Fruit fly (Drosophila melanogaster) whole organism, embryonic: ENCODE data around the gene CG43367.

ENCODE experiments used
- ATbp ChIP-seq: fragments of 200-800 bp; sonication (Bioruptor generic); optimal IDR thresholded peaks from 2 replicates; lab custom pipeline; 2017; ENCODE audit warnings: missing biosample characterization, mild to moderate bottlenecking, missing genetic modification characterization, missing genetic modification reagents
- CG10565 ChIP-seq: fragments of 200-800 bp; sonication (Bioruptor generic); optimal IDR thresholded peaks from 3 replicates; lab custom pipeline; 2016; ENCODE audit warnings: missing biosample characterization, mild to moderate bottlenecking, missing genetic modification characterization
- CG12391 ChIP-seq: fragments of 200-800 bp; sonication (Bioruptor generic); optimal IDR thresholded peaks from 3 replicates; lab custom pipeline; 2018; ENCODE audit warnings: missing biosample characterization, mild to moderate bottlenecking, missing genetic modification characterization, moderate library complexity
- CG12659 ChIP-seq: fragments of 200-800 bp; sonication (Bioruptor generic); optimal IDR thresholded peaks from 3 replicates; lab custom pipeline; 2017; ENCODE audit warnings: mild to moderate bottlenecking, missing biosample characterization, missing genetic modification reagents, missing genetic modification characterization
- CG13123 ChIP-seq: fragments of 200-800 bp; sonication (Bioruptor generic); optimal IDR thresholded peaks from 2 replicates; lab custom pipeline; 2016; ENCODE audit warnings: missing biosample characterization, missing genetic modification characterization
- CG13424 ChIP-seq: fragments of 200-800 bp; sonication (Bioruptor generic); optimal IDR thresholded peaks from 2 replicates; lab custom pipeline; 2019; ENCODE audit warnings: missing biosample characterization, mild to moderate bottlenecking, missing genetic modification characterization, moderate library complexity
- CG14667 ChIP-seq: fragments of 200-800 bp; sonication (Bioruptor generic); IDR thresholded peaks from 2 replicates; pipeline ENCODE4 v1.3.6; 2022; ENCODE audit warnings: missing biosample characterization, missing genetic modification characterization
- CG1529 ChIP-seq: fragments of 200-800 bp; sonication (Bioruptor generic); optimal IDR thresholded peaks from 3 replicates; lab custom pipeline; 2018; ENCODE audit warnings: missing biosample characterization, missing genetic modification characterization
- CG1603 ChIP-seq: fragments of 200-800 bp; sonication (Bioruptor generic); optimal IDR thresholded peaks from 2 replicates; lab custom pipeline; 2019; ENCODE audit warnings: missing biosample characterization, mild to moderate bottlenecking, missing genetic modification characterization, moderate library complexity
- CG17385 ChIP-seq: fragments of 200-800 bp; sonication (Bioruptor generic); optimal IDR thresholded peaks from 3 replicates; lab custom pipeline; 2018; ENCODE audit warnings: missing biosample characterization, mild to moderate bottlenecking, missing genetic modification characterization
- CG1832 ChIP-seq: fragments of 200-800 bp; sonication (Bioruptor generic); optimal IDR thresholded peaks from 2 replicates; lab custom pipeline; 2017; ENCODE audit warnings: missing biosample characterization, mild to moderate bottlenecking, missing genetic modification characterization, inconsistent platforms
- CG32532 ChIP-seq: fragments of 200-800 bp; sonication (Bioruptor generic); IDR thresholded peaks from 2 replicates; pipeline ENCODE4 v1.3.6; 2022; ENCODE audit warnings: missing biosample characterization, missing genetic modification characterization
- CG3838 ChIP-seq: fragments of 200-800 bp; sonication (Bioruptor generic); optimal IDR thresholded peaks from 3 replicates; lab custom pipeline; 2016; ENCODE audit warnings: missing biosample characterization, missing genetic modification characterization
- CG3995 ChIP-seq: fragments of 200-800 bp; sonication (Bioruptor generic); optimal IDR thresholded peaks from 3 replicates; lab custom pipeline; 2016; ENCODE audit warnings: missing biosample characterization, missing genetic modification characterization
- CG6175 ChIP-seq: fragments of 200-800 bp; sonication (Bioruptor generic); IDR thresholded peaks from 3 replicates; pipeline ENCODE4 v1.3.6; 2022; ENCODE audit warnings: missing biosample characterization, missing genetic modification characterization
- CG6254 ChIP-seq: fragments of 200-800 bp; sonication (Bioruptor generic); optimal IDR thresholded peaks from 3 replicates; lab custom pipeline; 2017; ENCODE audit warnings: mild to moderate bottlenecking, missing biosample characterization, missing genetic modification reagents, missing genetic modification characterization
- CG6791 ChIP-seq: fragments of 200-800 bp; sonication (Bioruptor generic); IDR thresholded peaks from 3 replicates; pipeline ENCODE4 v1.3.6; 2022; ENCODE audit warnings: missing biosample characterization, missing genetic modification characterization; ENCODE audit not compliant: partially characterized antibody
- CG8765 ChIP-seq: fragments of 200-800 bp; sonication (Bioruptor generic); IDR thresholded peaks from 2 replicates; pipeline ENCODE4 v1.3.6; 2022; ENCODE audit warnings: missing biosample characterization, missing genetic modification characterization
- CrebB ChIP-seq: fragments of 200-800 bp; sonication (Bioruptor generic); optimal IDR thresholded peaks from 3 replicates; lab custom pipeline; 2018; ENCODE audit warnings: missing biosample characterization, mild to moderate bottlenecking, missing genetic modification characterization
- Dbx ChIP-seq: fragments of 200-800 bp; sonication (Bioruptor generic); IDR thresholded peaks from 3 replicates; pipeline ENCODE4 v1.3.6; 2022; ENCODE audit warnings: missing biosample characterization, missing genetic modification characterization
- Dek ChIP-seq: fragments of 200-800 bp; sonication (Bioruptor generic); optimal IDR thresholded peaks from 3 replicates; lab custom pipeline; 2019; ENCODE audit warnings: missing biosample characterization, mild to moderate bottlenecking, missing genetic modification characterization, moderate library complexity
- ERR ChIP-seq: fragments of 200-800 bp; sonication (Bioruptor generic); optimal IDR thresholded peaks from 2 replicates; lab custom pipeline; 2016; ENCODE audit warnings: missing biosample characterization, missing genetic modification characterization
- HmgZ ChIP-seq: fragments of 200-800 bp; sonication (Bioruptor generic); optimal IDR thresholded peaks from 2 replicates; lab custom pipeline; 2018; ENCODE audit warnings: missing biosample characterization, mild to moderate bottlenecking, missing genetic modification characterization
- Meics ChIP-seq: fragments of 200-800 bp; sonication (Bioruptor generic); optimal IDR thresholded peaks from 2 replicates; lab custom pipeline; 2017; ENCODE audit warnings: missing biosample characterization, mild to moderate bottlenecking, missing genetic modification characterization
- NC2α ChIP-seq: fragments of 200-800 bp; sonication (Bioruptor generic); optimal IDR thresholded peaks from 2 replicates; lab custom pipeline; 2016; ENCODE audit warnings: missing biosample characterization, missing genetic modification characterization
- Rx ChIP-seq: fragments of 200-800 bp; sonication (Bioruptor generic); IDR thresholded peaks from 2 replicates; pipeline ENCODE4 v1.3.6; 2022; ENCODE audit warnings: missing biosample characterization, missing genetic modification characterization
- Sin3A ChIP-seq: fragments of >200 bp; optimal IDR thresholded peaks from 2 replicates; lab custom pipeline; 2018
- Ssrp ChIP-seq: fragments of 200-800 bp; sonication (Bioruptor generic); optimal IDR thresholded peaks from 2 replicates; lab custom pipeline; 2018; ENCODE audit warnings: missing biosample characterization, mild to moderate bottlenecking, missing genetic modification characterization, moderate library complexity
- TFAM ChIP-seq: fragments of 200-800 bp; sonication (Bioruptor generic); optimal IDR thresholded peaks from 2 replicates; lab custom pipeline; 2017; ENCODE audit warnings: missing biosample characterization, missing genetic modification characterization, inconsistent platforms
- ash1 ChIP-seq: fragments of 200-800 bp; sonication (Bioruptor generic); optimal IDR thresholded peaks from 2 replicates; lab custom pipeline; 2018; ENCODE audit warnings: missing biosample characterization, mild to moderate bottlenecking, missing genetic modification characterization
- chif ChIP-seq, 2 experiments: fragments of 200-800 bp; sonication (Bioruptor generic); optimal IDR thresholded peaks; 3 replicates each; lab custom pipeline; 2016; ENCODE audit warnings: missing biosample characterization in 2 of 2, missing genetic modification characterization in 2 of 2
- dpn ChIP-seq, 2 experiments: fragments of 200-800 bp; sonication (Bioruptor generic); optimal IDR thresholded peaks; 3 replicates each; lab custom pipeline; 2016; ENCODE audit warnings: missing biosample characterization in 2 of 2, missing genetic modification characterization in 2 of 2
- dysf ChIP-seq: fragments of 200-800 bp; sonication (Bioruptor generic); IDR thresholded peaks from 3 replicates; pipeline ENCODE4 v1.3.6; 2022; ENCODE audit warnings: missing biosample characterization, missing genetic modification characterization
- en ChIP-seq: fragments of 200-800 bp; sonication (Bioruptor generic); optimal IDR thresholded peaks from 2 replicates; lab custom pipeline; 2016; ENCODE audit warnings: missing biosample characterization, missing genetic modification characterization
- esg ChIP-seq: fragments of 200-800 bp; sonication (Bioruptor generic); conservative IDR thresholded peaks from 2 replicates; pipeline ENCODE4 v1.3.6; 2022; ENCODE audit warnings: missing biosample characterization, missing genetic modification characterization
- ham ChIP-seq: fragments of 200-800 bp; sonication (Bioruptor generic); IDR thresholded peaks from 2 replicates; pipeline ENCODE4 v1.3.6; 2022; ENCODE audit warnings: missing biosample characterization, missing genetic modification characterization
- hbn ChIP-seq: fragments of 200-800 bp; sonication (Bioruptor generic); IDR thresholded peaks from 2 replicates; pipeline ENCODE4 v1.3.6; 2022; ENCODE audit warnings: missing biosample characterization, missing genetic modification characterization; ENCODE audit not compliant: partially characterized antibody
- hth ChIP-seq: fragments of >200 bp; optimal IDR thresholded peaks from 2 replicates; lab custom pipeline; 2017; ENCODE audit warnings: inconsistent platforms
- lilli ChIP-seq: fragments of 200-800 bp; sonication (Bioruptor generic); optimal IDR thresholded peaks from 3 replicates; lab custom pipeline; 2016; ENCODE audit warnings: missing biosample characterization, missing genetic modification characterization
- lola ChIP-seq, 3 experiments: fragments of >200 bp in 2 of 3; fragments of 200-800 bp in 1 of 3; sonication (Bioruptor generic) in 1 of 3; optimal IDR thresholded peaks; 2 replicates each; lab custom pipeline; 2017 to 2019; ENCODE audit warnings: missing biosample characterization in 3 of 3, missing genetic modification characterization in 3 of 3, mild to moderate bottlenecking in 1 of 3, moderate library complexity in 1 of 3
- luna ChIP-seq: fragments of 200-800 bp; sonication (Bioruptor generic); optimal IDR thresholded peaks from 2 replicates; lab custom pipeline; 2016; ENCODE audit warnings: missing biosample characterization, missing genetic modification characterization
- peb ChIP-seq: fragments of 200-800 bp; sonication (Bioruptor generic); IDR thresholded peaks from 2 replicates; pipeline ENCODE4 v1.3.6; 2022; ENCODE audit warnings: missing biosample characterization, missing genetic modification characterization
- pho ChIP-seq: fragments of 200-800 bp; sonication (Bioruptor generic); optimal IDR thresholded peaks from 2 replicates; lab custom pipeline; 2016; ENCODE audit warnings: missing biosample characterization, missing genetic modification characterization
- prd ChIP-seq, 3 experiments: fragments of >200 bp in 2 of 3; fragments of 200-800 bp in 1 of 3; sonication (Bioruptor generic) in 1 of 3; optimal IDR thresholded peaks in 2 of 3; IDR thresholded peaks in 1 of 3; 2 replicates in 2 of 3; 3 replicates in 1 of 3; pipeline versions ENCODE4 v1.3.6 to Lab custom; 2017 to 2022; ENCODE audit warnings: missing biosample characterization in 1 of 3, missing genetic modification characterization in 1 of 3
- psq ChIP-seq: fragments of 200-800 bp; sonication (Bioruptor generic); optimal IDR thresholded peaks from 2 replicates; lab custom pipeline; 2017; ENCODE audit warnings: missing biosample characterization, missing genetic modification characterization
- schlank ChIP-seq: fragments of 200-800 bp; sonication (Bioruptor generic); optimal IDR thresholded peaks from 2 replicates; lab custom pipeline; 2018; ENCODE audit warnings: missing biosample characterization, mild to moderate bottlenecking, missing genetic modification characterization
- shn ChIP-seq: fragments of 200-800 bp; sonication (Bioruptor generic); optimal IDR thresholded peaks from 3 replicates; lab custom pipeline; 2016; ENCODE audit warnings: missing biosample characterization, missing genetic modification characterization
- tgo ChIP-seq: fragments of 200-800 bp; sonication (Bioruptor generic); IDR thresholded peaks from 3 replicates; pipeline ENCODE4 v1.3.6; 2022; ENCODE audit warnings: missing biosample characterization, missing genetic modification characterization
- trh ChIP-seq: fragments of 200-800 bp; sonication (Bioruptor generic); optimal IDR thresholded peaks from 2 replicates; lab custom pipeline; 2016; ENCODE audit warnings: missing biosample characterization, missing genetic modification characterization
- wek ChIP-seq: fragments of 200-800 bp; sonication (Bioruptor generic); optimal IDR thresholded peaks from 3 replicates; lab custom pipeline; 2018; ENCODE audit warnings: missing biosample characterization, mild to moderate bottlenecking, missing genetic modification characterization, moderate library complexity

The CG43367 gene

dm6 chr3L:4228187-4228836, 34.5 kb downstream of the CG43367 start (continued):
- TF ChIP-seq ash1 (GFP tag; lab: Kevin White, UChicago) (no peak), esg (GFP tag; lab: Robert Waterston, UW) (peak; percentile 98), dpn (GFP tag; optimal IDR thresholded peaks at IDR 0.05; lab: Kevin White, UChicago) (peak; percentile 94 to 96), psq (peak; percentile 92), CG12391 (peak; percentile 98), CG6791 (no peak), CG6175 (peak; percentile 58; the same call in 2 of the 3 replicates), peb (GFP tag; lab: Robert Waterston, UW) (peak; percentile 96), ERR (GFP tag; lab: Kevin White, UChicago) (peak; percentile 91), Dek (tag; lab: Kevin White, UChicago) (peak; percentile 92), lilli (GFP tag; lab: Kevin White, UChicago) (peak; percentile 88), CG6254 (peak; percentile 96), tgo (GFP tag; lab: Robert Waterston, UW) (peak; percentile 96), shn (GFP tag; lab: Kevin White, UChicago) (peak; percentile 95), dysf (GFP tag; lab: Robert Waterston, UW) (peak; percentile 97), CG3838 (GFP tag; lab: Kevin White, UChicago) (peak; percentile 87), hbn (GFP tag; lab: Robert Waterston, UW) (no peak), CG32532 (GFP tag; lab: Robert Waterston, UW) (peak; percentile 85), Ssrp (tag; lab: Kevin White, UChicago) (peak; percentile 96), prd (optimal IDR thresholded peaks at IDR 0.05; lab: Kevin White, UChicago) (no peak), prd (GFP tag; IDR thresholded peaks at IDR 0.05; lab: Robert Waterston, UW) (peak; percentile 97), CG1529 (peak; percentile 98), ATbp (peak; percentile 99), TFAM (GFP tag; lab: Kevin White, UChicago) (peak; percentile 86), chif (GFP tag; optimal IDR thresholded peaks at IDR 0.05; lab: Kevin White, UChicago) (peak; percentile 95 to 97), CG8765 (peak; percentile 76; the same call in 1 of the 2 replicates), CG13123 (GFP tag; lab: Kevin White, UChicago) (peak; percentile 91), Meics (GFP tag; lab: Kevin White, UChicago) (peak; percentile 82), CG1603 (peak; percentile 98), CG1832 (no peak), CG10565 (peak; percentile 77), CG13424 (peak; percentile 98), HmgZ (tag; lab: Kevin White, UChicago) (peak; percentile 96), trh (GFP tag; lab: Kevin White, UChicago) (peak; percentile 89), pho (GFP tag; lab: Kevin White, UChicago) (peak; percentile 78), CG17385 (GFP tag; lab: Kevin White, UChicago) (peak; percentile 95), CrebB (peak; percentile 93), hth (lab: Kevin White, UChicago) (no peak), Rx (GFP tag; lab: Robert Waterston, UW) (peak; percentile 96), luna (GFP tag; lab: Kevin White, UChicago) (no peak), lola (GFP tag; optimal IDR thresholded peaks at IDR 0.05; lab: Kevin White, UChicago) (peak in 1 of 3 experiments; percentile 97), NC2α (GFP tag; lab: Kevin White, UChicago) (peak; percentile 94), Sin3A (lab: Kevin White, UChicago) (no peak), wek (GFP tag; lab: Kevin White, UChicago) (peak; percentile 88), CG3995 (GFP tag; lab: Kevin White, UChicago) (peak; percentile 18), Dbx (peak; percentile 79), CG12659 (GFP tag; lab: Kevin White, UChicago) (peak; percentile 96), en (GFP tag; lab: Kevin White, UChicago) (peak; percentile 89), schlank (tag; lab: Kevin White, UChicago) (peak; percentile 71), ham (GFP tag; lab: Robert Waterston, UW) (no peak), CG14667 (GFP tag; lab: Robert Waterston, UW) (peak; percentile 94)
